Fruit fly (Drosophila melanogaster) whole organism, embryonic: ENCODE measurements around the gene eIF4A.

Source experiments
- Antp ChIP-seq: fragments of 200-800 bp; sonication (Bioruptor generic); optimal IDR thresholded peaks from 3 replicates; lab custom pipeline; 2016; ENCODE audit warnings: missing biosample characterization, missing genetic modification characterization
- Awh ChIP-seq: fragments of 200-800 bp; sonication (Bioruptor generic); IDR thresholded peaks from 2 replicates; pipeline ENCODE4, ENCODE4 v1.3.6; 2022; ENCODE audit warnings: missing biosample characterization, missing genetic modification characterization
- Blimp-1 ChIP-seq: fragments of 200-800 bp; sonication (Bioruptor generic); optimal IDR thresholded peaks from 3 replicates; lab custom pipeline; 2018; ENCODE audit warnings: missing biosample characterization, missing genetic modification characterization, mild to moderate bottlenecking, moderate library complexity, missing genetic modification reagents
- C15 ChIP-seq: fragments of 200-800 bp; sonication (Bioruptor generic); IDR thresholded peaks from 3 replicates; pipeline ENCODE4 v1.3.6; 2022; ENCODE audit warnings: missing biosample characterization, missing genetic modification characterization
- CG10543 ChIP-seq: fragments of 200-800 bp; sonication (Bioruptor generic); optimal IDR thresholded peaks from 3 replicates; lab custom pipeline; 2017; ENCODE audit warnings: missing biosample characterization, mild to moderate bottlenecking, missing genetic modification characterization, moderate library complexity
- CG11085 ChIP-seq: fragments of 200-800 bp; sonication (Bioruptor generic); IDR thresholded peaks from 2 replicates; pipeline ENCODE4 v1.3.6; 2022; ENCODE audit warnings: missing biosample characterization, missing genetic modification characterization
- CG11696 ChIP-seq: fragments of 200-800 bp; sonication (Bioruptor generic); IDR thresholded peaks from 2 replicates; pipeline ENCODE4 v1.3.6; 2022; ENCODE audit warnings: missing biosample characterization, missing genetic modification characterization
- CG11723 ChIP-seq: fragments of 200-800 bp; sonication (Bioruptor generic); optimal IDR thresholded peaks from 2 replicates; lab custom pipeline; 2017; ENCODE audit warnings: missing biosample characterization, mild to moderate bottlenecking, missing genetic modification characterization
- CG12659 ChIP-seq: fragments of 200-800 bp; sonication (Bioruptor generic); optimal IDR thresholded peaks from 3 replicates; lab custom pipeline; 2017; ENCODE audit warnings: mild to moderate bottlenecking, missing biosample characterization, missing genetic modification reagents, missing genetic modification characterization
- CG12744 ChIP-seq: fragments of 200-800 bp; sonication (Bioruptor generic); optimal IDR thresholded peaks from 2 replicates; lab custom pipeline; 2016; ENCODE audit warnings: missing biosample characterization, missing genetic modification characterization
- CG15073 ChIP-seq: fragments of 200-800 bp; sonication (Bioruptor generic); optimal IDR thresholded peaks from 2 replicates; lab custom pipeline; 2016; ENCODE audit warnings: missing biosample characterization, missing genetic modification characterization
- CG16863 ChIP-seq: fragments of 200-800 bp; sonication (Bioruptor generic); optimal IDR thresholded peaks from 3 replicates; lab custom pipeline; 2016; ENCODE audit warnings: missing biosample characterization, missing genetic modification characterization
- CG17361 ChIP-seq: fragments of 200-800 bp; sonication (Bioruptor generic); IDR thresholded peaks from 3 replicates; pipeline ENCODE4 v1.3.6; 2022; ENCODE audit warnings: missing biosample characterization, missing genetic modification characterization
- CG17568 ChIP-seq: fragments of 200-800 bp; sonication (Bioruptor generic); optimal IDR thresholded peaks from 2 replicates; lab custom pipeline; 2018; ENCODE audit warnings: missing biosample characterization, mild to moderate bottlenecking, missing genetic modification characterization, moderate library complexity
- CG18599 ChIP-seq: fragments of 200-800 bp; sonication (Bioruptor generic); optimal IDR thresholded peaks from 3 replicates; lab custom pipeline; 2017; ENCODE audit warnings: missing biosample characterization, missing genetic modification characterization, mild to moderate bottlenecking, moderate library complexity, missing genetic modification reagents
- CG2889 ChIP-seq: fragments of 200-800 bp; sonication (Bioruptor generic); IDR thresholded peaks from 3 replicates; pipeline ENCODE4 v1.3.6; 2022; ENCODE audit warnings: missing biosample characterization, missing genetic modification characterization
- CG32772 ChIP-seq: fragments of 200-800 bp; sonication (Bioruptor generic); IDR thresholded peaks from 2 replicates; pipeline ENCODE4 v1.3.6; 2022; ENCODE audit warnings: missing biosample characterization, missing genetic modification characterization
- CG3281 ChIP-seq: fragments of 200-800 bp; sonication (Bioruptor generic); optimal IDR thresholded peaks from 3 replicates; lab custom pipeline; 2017; ENCODE audit warnings: missing biosample characterization, mild to moderate bottlenecking, missing genetic modification characterization
- CG34376 ChIP-seq: fragments of 200-800 bp; sonication (Bioruptor generic); optimal IDR thresholded peaks from 2 replicates; lab custom pipeline; 2018; ENCODE audit warnings: missing biosample characterization, mild to moderate bottlenecking, missing genetic modification characterization
- CG7556 ChIP-seq: fragments of 200-800 bp; sonication (Bioruptor generic); optimal IDR thresholded peaks from 2 replicates; lab custom pipeline; 2017; ENCODE audit warnings: missing biosample characterization, mild to moderate bottlenecking, missing genetic modification characterization
- CG9437 ChIP-seq: fragments of 200-800 bp; sonication (Bioruptor generic); optimal IDR thresholded peaks from 2 replicates; lab custom pipeline; 2018; ENCODE audit warnings: missing biosample characterization, mild to moderate bottlenecking, missing genetic modification characterization
- CHES-1-like ChIP-seq: fragments of 200-800 bp; sonication (Bioruptor generic); optimal IDR thresholded peaks from 2 replicates; lab custom pipeline; 2016; ENCODE audit warnings: missing biosample characterization, missing genetic modification characterization
- CrebB ChIP-seq: fragments of 200-800 bp; sonication (Bioruptor generic); optimal IDR thresholded peaks from 3 replicates; lab custom pipeline; 2018; ENCODE audit warnings: missing biosample characterization, mild to moderate bottlenecking, missing genetic modification characterization
- Dek ChIP-seq: fragments of 200-800 bp; sonication (Bioruptor generic); optimal IDR thresholded peaks from 3 replicates; lab custom pipeline; 2019; ENCODE audit warnings: missing biosample characterization, mild to moderate bottlenecking, missing genetic modification characterization, moderate library complexity
- Ets65A ChIP-seq: fragments of 200-800 bp; sonication (Bioruptor generic); peaks from one replicate; lab custom pipeline; 2016; ENCODE audit warnings: missing biosample characterization, missing genetic modification characterization
- Hey ChIP-seq: fragments of 200-800 bp; sonication (Bioruptor generic); optimal IDR thresholded peaks from 3 replicates; lab custom pipeline; 2018; ENCODE audit warnings: missing biosample characterization, mild to moderate bottlenecking, missing genetic modification characterization
- Hr51 ChIP-seq, 2 experiments: fragments of 200-800 bp; sonication (Bioruptor generic); optimal IDR thresholded peaks; 2 replicates in 1 of 2; 3 replicates in 1 of 2; lab custom pipeline; 2016 to 2018; ENCODE audit warnings: missing biosample characterization in 2 of 2, missing genetic modification characterization in 2 of 2, mild to moderate bottlenecking in 1 of 2, moderate library complexity in 1 of 2
- Mad ChIP-seq: fragments of 200-800 bp; sonication (Bioruptor generic); optimal IDR thresholded peaks from 2 replicates; lab custom pipeline; 2016; ENCODE audit warnings: missing biosample characterization, missing genetic modification characterization
- Max ChIP-seq: fragments of 200-800 bp; sonication (Bioruptor generic); optimal IDR thresholded peaks from 2 replicates; lab custom pipeline; 2016; ENCODE audit warnings: missing biosample characterization, mild to moderate bottlenecking, missing genetic modification characterization
- NK7.1 ChIP-seq: fragments of 200-800 bp; sonication (Bioruptor generic); optimal IDR thresholded peaks from 3 replicates; lab custom pipeline; 2016; ENCODE audit warnings: missing biosample characterization, missing genetic modification characterization
- Nf-YC ChIP-seq: fragments of 200-800 bp; optimal IDR thresholded peaks from 3 replicates; lab custom pipeline; 2019; ENCODE audit warnings: missing biosample characterization, mild to moderate bottlenecking, missing genetic modification characterization, moderate library complexity
- Rfx ChIP-seq: fragments of 200-800 bp; sonication (Bioruptor generic); IDR thresholded peaks from 2 replicates; pipeline ENCODE4 v1.3.6; 2022; ENCODE audit warnings: missing biosample characterization, missing genetic modification characterization
- Ssrp ChIP-seq: fragments of 200-800 bp; sonication (Bioruptor generic); optimal IDR thresholded peaks from 2 replicates; lab custom pipeline; 2018; ENCODE audit warnings: missing biosample characterization, mild to moderate bottlenecking, missing genetic modification characterization, moderate library complexity
- YL-1 ChIP-seq: fragments of 200-800 bp; sonication (Bioruptor generic); optimal IDR thresholded peaks from 3 replicates; lab custom pipeline; 2017; ENCODE audit warnings: missing biosample characterization, mild to moderate bottlenecking, missing genetic modification characterization
- bowl ChIP-seq: fragments of 200-800 bp; sonication (Bioruptor generic); IDR thresholded peaks from 2 replicates; pipeline ENCODE4 v1.3.6; 2022; ENCODE audit warnings: missing biosample characterization, missing genetic modification characterization
- cad ChIP-seq: fragments of >200 bp; optimal IDR thresholded peaks from 2 replicates; lab custom pipeline; 2017; ENCODE audit warnings: missing biosample characterization, missing genetic modification characterization
- esg ChIP-seq: fragments of 200-800 bp; sonication (Bioruptor generic); conservative IDR thresholded peaks from 2 replicates; pipeline ENCODE4 v1.3.6; 2022; ENCODE audit warnings: missing biosample characterization, missing genetic modification characterization
- hth ChIP-seq: fragments of >200 bp; optimal IDR thresholded peaks from 2 replicates; lab custom pipeline; 2017; ENCODE audit warnings: inconsistent platforms
- kah ChIP-seq: fragments of 200-800 bp; sonication (Bioruptor generic); optimal IDR thresholded peaks from 2 replicates; lab custom pipeline; 2018; ENCODE audit warnings: missing biosample characterization, mild to moderate bottlenecking, missing genetic modification characterization
- klu ChIP-seq: fragments of 200-800 bp; sonication (Bioruptor generic); IDR thresholded peaks from 2 replicates; pipeline ENCODE4 v1.3.6; 2022; ENCODE audit warnings: missing biosample characterization, missing genetic modification characterization
- maf-S ChIP-seq: fragments of 200-800 bp; sonication (Bioruptor generic); optimal IDR thresholded peaks from 2 replicates; lab custom pipeline; 2016; ENCODE audit warnings: missing biosample characterization, missing genetic modification characterization
- nom ChIP-seq: fragments of 200-800 bp; sonication (Bioruptor generic); optimal IDR thresholded peaks from 2 replicates; lab custom pipeline; 2017; ENCODE audit warnings: missing biosample characterization, missing genetic modification characterization, mild to moderate bottlenecking, moderate library complexity, missing genetic modification reagents
- pita ChIP-seq: fragments of 200-800 bp; sonication (Bioruptor generic); optimal IDR thresholded peaks from 2 replicates; lab custom pipeline; 2017; ENCODE audit warnings: missing biosample characterization, mild to moderate bottlenecking, missing genetic modification characterization
- psq ChIP-seq: fragments of 200-800 bp; sonication (Bioruptor generic); optimal IDR thresholded peaks from 2 replicates; lab custom pipeline; 2017; ENCODE audit warnings: missing biosample characterization, missing genetic modification characterization
- ranshi ChIP-seq: fragments of 200-800 bp; sonication (Bioruptor generic); IDR thresholded peaks from 2 replicates; pipeline ENCODE4 v1.3.6; 2022; ENCODE audit warnings: missing biosample characterization, missing genetic modification characterization
- repo ChIP-seq: fragments of 200-800 bp; sonication (Bioruptor generic); optimal IDR thresholded peaks from 2 replicates; lab custom pipeline; 2016; ENCODE audit warnings: missing biosample characterization, missing genetic modification characterization
- run ChIP-seq: fragments of 200-800 bp; sonication (Bioruptor generic); optimal IDR thresholded peaks from 3 replicates; lab custom pipeline; 2018; ENCODE audit warnings: missing biosample characterization, mild to moderate bottlenecking, missing genetic modification characterization
- sisA ChIP-seq: fragments of 200-800 bp; sonication (Bioruptor generic); IDR thresholded peaks from 2 replicates; pipeline ENCODE4 v1.3.6; 2022; ENCODE audit warnings: missing biosample characterization, missing genetic modification characterization
- tin ChIP-seq: fragments of 200-800 bp; sonication (Bioruptor generic); optimal IDR thresholded peaks from 3 replicates; lab custom pipeline; 2016; ENCODE audit warnings: missing biosample characterization, missing genetic modification characterization
- unc-4 ChIP-seq: fragments of 200-800 bp; sonication (Bioruptor generic); IDR thresholded peaks from 2 replicates; pipeline ENCODE4 v1.3.6; 2022; ENCODE audit warnings: missing biosample characterization, missing genetic modification characterization; ENCODE audit not compliant: partially characterized antibody

The eIF4A gene

dm6 chr2L:5979957-5980861, 1.4 kb upstream of the eIF4A start (continued):
- no peak for TF ChIP-seq CG11723 (GFP tag; lab: Kevin White, UChicago)
- TF ChIP-seq ranshi: no peak
- no peak for TF ChIP-seq esg (GFP tag; lab: Robert Waterston, UW)
- no peak for TF ChIP-seq CG12744 (GFP tag; lab: Kevin White, UChicago)
- peak; percentile 85 for TF ChIP-seq nom (GFP tag; lab: Kevin White, UChicago)
- TF ChIP-seq klu (GFP tag; lab: Robert Waterston, UW): no peak
- TF ChIP-seq sisA (GFP tag; lab: Robert Waterston, UW): no peak
- no peak for TF ChIP-seq Max
- no peak for TF ChIP-seq Nf-YC (tag; lab: Kevin White, UChicago)
- TF ChIP-seq CG10543 (GFP tag; lab: Kevin White, UChicago): peak; percentile 65
- no peak for TF ChIP-seq psq (GFP tag; lab: Kevin White, UChicago)
- TF ChIP-seq Hey (tag; lab: Kevin White, UChicago): no peak
- TF ChIP-seq CHES-1-like (GFP tag; lab: Kevin White, UChicago): no peak
- peak; percentile 1 for TF ChIP-seq tin (GFP tag; lab: Kevin White, UChicago)
- peak; percentile 4 for TF ChIP-seq Blimp-1 (GFP tag; lab: Kevin White, UChicago)
- TF ChIP-seq Ssrp (tag; lab: Kevin White, UChicago): no peak
- TF ChIP-seq maf-S (GFP tag; lab: Kevin White, UChicago): no peak
- no peak for TF ChIP-seq CG32772
- no peak for TF ChIP-seq C15 (GFP tag; lab: Robert Waterston, UW)
- TF ChIP-seq CrebB (tag; lab: Kevin White, UChicago): no peak
- TF ChIP-seq CG11085 (GFP tag; lab: Robert Waterston, UW): no peak
- TF ChIP-seq Rfx (GFP tag; lab: Robert Waterston, UW): no peak
- TF ChIP-seq Antp: no peak
- peak; percentile 67 for TF ChIP-seq CG18599 (GFP tag; lab: Kevin White, UChicago)
- no peak for TF ChIP-seq Dek (tag; lab: Kevin White, UChicago)
- TF ChIP-seq CG12659 (GFP tag; lab: Kevin White, UChicago): no peak
- TF ChIP-seq NK7.1: no peak
- no peak for TF ChIP-seq run (tag; lab: Kevin White, UChicago)
- no peak for TF ChIP-seq Ets65A
- no peak for TF ChIP-seq CG17361
- TF ChIP-seq CG2889 (GFP tag; lab: Robert Waterston, UW): no peak
- no peak for TF ChIP-seq hth (lab: Kevin White, UChicago)
- no peak for TF ChIP-seq CG15073 (GFP tag; lab: Kevin White, UChicago)
- no peak for TF ChIP-seq repo (GFP tag; lab: Kevin White, UChicago)
- peak; percentile 9 for TF ChIP-seq kah (GFP tag; lab: Kevin White, UChicago)
- no peak for TF ChIP-seq CG11696 (GFP tag; lab: Robert Waterston, UW)
- no peak for TF ChIP-seq Awh (GFP tag; lab: Robert Waterston, UW)
- TF ChIP-seq CG17568 (GFP tag; lab: Kevin White, UChicago): no peak
- TF ChIP-seq CG9437: no peak
- no peak for TF ChIP-seq unc-4 (GFP tag; lab: Robert Waterston, UW)
- TF ChIP-seq CG16863 (GFP tag; lab: Kevin White, UChicago): no peak
- peak; percentile 23 for TF ChIP-seq YL-1 (GFP tag; lab: Kevin White, UChicago)
- TF ChIP-seq CG34376 (GFP tag; lab: Kevin White, UChicago): peak; percentile 75
- TF ChIP-seq pita (GFP tag; lab: Kevin White, UChicago): no peak
- TF ChIP-seq Hr51 (GFP tag; optimal IDR thresholded peaks at IDR 0.05; lab: Kevin White, UChicago): peak in 1 of 2 experiments; percentile 7
- TF ChIP-seq cad (GFP tag; lab: Kevin White, UChicago): peak; percentile 68
- TF ChIP-seq Mad (GFP tag; lab: Kevin White, UChicago): no peak
- TF ChIP-seq bowl: no peak
- TF ChIP-seq CG7556 (GFP tag; lab: Kevin White, UChicago): no peak
- peak; percentile 34 for TF ChIP-seq CG3281 (GFP tag; lab: Kevin White, UChicago)
